Worm (Caenorhabditis elegans) whole organism, L4 larva: Measurements from ENCODE around the gene col-185.

ENCODE experiments used
- D1046.2 ChIP-seq: fragments of 200-800 bp; sonication (Bioruptor generic); IDR thresholded peaks from 2 replicates; pipeline ENCODE4 v1.3.6; 2022; ENCODE audit warnings: missing genetic modification characterization, missing compliant biosample characterization
- F26F4.8 ChIP-seq: fragments of 200-800 bp; sonication (Bioruptor generic); conservative IDR thresholded peaks from 2 replicates; pipeline ENCODE4 v1.3.6; 2022; ENCODE audit warnings: missing genetic modification characterization, missing compliant biosample characterization
- F37D6.2 ChIP-seq: sonication (generic microtip); optimal IDR thresholded peaks from 2 replicates; lab custom pipeline; 2016; ENCODE audit warnings: mild to moderate bottlenecking, missing genetic modification characterization, missing compliant biosample characterization
- F49E8.2 ChIP-seq: sonication (generic microtip); optimal IDR thresholded peaks from 2 replicates; lab custom pipeline; 2016; ENCODE audit warnings: missing compliant biosample characterization, mild to moderate bottlenecking, missing genetic modification characterization, borderline replicate concordance
- aha-1 ChIP-seq: fragments of 150-350 bp; peaks from one replicate; lab custom pipeline; 2014; ENCODE audit warnings: missing biosample characterization, missing genetic modification characterization
- aly-2 ChIP-seq: sonication (generic microtip); optimal IDR thresholded peaks from 2 replicates; lab custom pipeline; 2018; ENCODE audit warnings: missing biosample characterization, missing genetic modification characterization
- ama-1 ChIP-seq: fragments of 150-350 bp; optimal IDR thresholded peaks from 2 replicates; lab custom pipeline; 2014; ENCODE audit warnings: inconsistent platforms, mixed read lengths
- ceh-20 ChIP-seq: fragments of 200-800 bp; sonication (Bioruptor generic); IDR thresholded peaks from 2 replicates; pipeline ENCODE4 v1.3.6; 2022; ENCODE audit warnings: missing genetic modification reagents, missing genetic modification characterization, missing compliant biosample characterization
- ceh-28 ChIP-seq: fragments of 150-350 bp; optimal IDR thresholded peaks from 2 replicates; lab custom pipeline; 2014; ENCODE audit warnings: missing biosample characterization, missing genetic modification reagents, missing genetic modification characterization
- ceh-32 ChIP-seq: sonication (generic microtip); optimal IDR thresholded peaks from 2 replicates; lab custom pipeline; 2016; ENCODE audit warnings: mild to moderate bottlenecking, missing genetic modification characterization, missing compliant biosample characterization; ENCODE audit not compliant: poor library complexity
- ceh-62 ChIP-seq: sonication (generic microtip); optimal IDR thresholded peaks from 2 replicates; lab custom pipeline; 2017; ENCODE audit warnings: missing biosample characterization, missing genetic modification characterization
- ceh-82 ChIP-seq: sonication (generic microtip); optimal IDR thresholded peaks from 2 replicates; lab custom pipeline; 2017; ENCODE audit warnings: missing biosample characterization, missing genetic modification characterization
- daf-8 ChIP-seq: fragments of 200-800 bp; sonication (Bioruptor generic); IDR thresholded peaks from 2 replicates; pipeline ENCODE4 v1.3.6; 2022; ENCODE audit warnings: missing genetic modification characterization, missing compliant biosample characterization
- dmd-6 ChIP-seq: fragments of 200-800 bp; sonication (Bioruptor generic); IDR thresholded peaks from 2 replicates; pipeline ENCODE4 v1.3.6; 2022; ENCODE audit warnings: missing genetic modification reagents, missing genetic modification characterization, missing compliant biosample characterization
- dmd-8 ChIP-seq: fragments of 200-800 bp; sonication (Bioruptor generic); IDR thresholded peaks from 2 replicates; pipeline ENCODE4 v1.3.6; 2022; ENCODE audit warnings: missing genetic modification characterization, missing compliant biosample characterization
- dmd-9 ChIP-seq: fragments of 200-800 bp; sonication (Bioruptor generic); IDR thresholded peaks from 2 replicates; pipeline ENCODE4 v1.3.6; 2022; ENCODE audit warnings: missing genetic modification reagents, missing genetic modification characterization, missing compliant biosample characterization
- dpl-1 ChIP-seq: fragments of 150-350 bp; optimal IDR thresholded peaks from 2 replicates; lab custom pipeline; 2014; ENCODE audit warnings: missing biosample characterization, missing genetic modification reagents, missing genetic modification characterization
- egl-27 ChIP-seq: sonication (generic microtip); optimal IDR thresholded peaks from 3 replicates; lab custom pipeline; 2017; ENCODE audit warnings: missing biosample characterization, missing genetic modification reagents, missing genetic modification characterization
- egl-43 ChIP-seq: fragments of 200-800 bp; sonication (Bioruptor generic); IDR thresholded peaks from 2 replicates; pipeline ENCODE4 v1.3.6; 2022; ENCODE audit warnings: missing genetic modification reagents, missing genetic modification characterization, missing compliant biosample characterization
- fkh-10 ChIP-seq: fragments of 150-350 bp; optimal IDR thresholded peaks from 2 replicates; lab custom pipeline; 2014; ENCODE audit warnings: missing biosample characterization, missing genetic modification reagents, missing genetic modification characterization
- hlh-11 ChIP-seq: fragments of 200-800 bp; sonication (Bioruptor generic); optimal IDR thresholded peaks from 2 replicates; lab custom pipeline; 2018; ENCODE audit warnings: mild to moderate bottlenecking, missing genetic modification characterization, missing compliant biosample characterization
- hlh-30 ChIP-seq: sonication (generic microtip); optimal IDR thresholded peaks from 2 replicates; lab custom pipeline; 2017; ENCODE audit warnings: antibody characterized with exemption, mild to moderate bottlenecking, missing genetic modification characterization, missing compliant biosample characterization; ENCODE audit not compliant: insufficient read depth
- lin-1 ChIP-seq: fragments of 200-800 bp; sonication (Bioruptor generic); IDR thresholded peaks from 2 replicates; pipeline ENCODE4 v1.3.6; 2022; ENCODE audit warnings: missing genetic modification reagents, missing genetic modification characterization, missing compliant biosample characterization
- lin-15B ChIP-seq: fragments of 150-350 bp; sonication (generic microtip); optimal IDR thresholded peaks from 3 replicates; lab custom pipeline; 2014; ENCODE audit warnings: missing biosample characterization, missing genetic modification characterization
- mep-1 ChIP-seq: fragments of 150-350 bp; sonication (generic microtip); optimal IDR thresholded peaks from 3 replicates; lab custom pipeline; 2014; ENCODE audit warnings: missing biosample characterization, missing genetic modification characterization
- mxl-3 ChIP-seq: fragments of 200-800 bp; sonication (Bioruptor generic); optimal IDR thresholded peaks from 2 replicates; lab custom pipeline; 2018; ENCODE audit warnings: mild to moderate bottlenecking, missing genetic modification characterization, missing compliant biosample characterization
- nhr-11 ChIP-seq: fragments of 150-350 bp; optimal IDR thresholded peaks from 2 replicates; lab custom pipeline; 2014; ENCODE audit warnings: missing biosample characterization, missing genetic modification characterization
- nhr-111 ChIP-seq: fragments of 200-800 bp; sonication (Bioruptor generic); optimal IDR thresholded peaks from 2 replicates; lab custom pipeline; 2018; ENCODE audit warnings: mild to moderate bottlenecking, missing genetic modification characterization, missing compliant biosample characterization
- nhr-28 ChIP-seq: fragments of 150-350 bp; optimal IDR thresholded peaks from 2 replicates; lab custom pipeline; 2014; ENCODE audit warnings: missing biosample characterization, missing genetic modification characterization
- nhr-48 ChIP-seq: sonication (generic microtip); optimal IDR thresholded peaks from 2 replicates; lab custom pipeline; 2016; ENCODE audit warnings: mild to moderate bottlenecking, missing genetic modification characterization, missing compliant biosample characterization
- php-3 ChIP-seq: fragments of 200-800 bp; sonication (Bioruptor generic); IDR thresholded peaks from 2 replicates; pipeline ENCODE4 v1.3.6; 2022; ENCODE audit warnings: missing genetic modification reagents, missing genetic modification characterization, missing compliant biosample characterization
- pqm-1 ChIP-seq: sonication (generic microtip); optimal IDR thresholded peaks from 2 replicates; lab custom pipeline; 2017; ENCODE audit warnings: missing biosample characterization, missing genetic modification characterization
- rbr-2 ChIP-seq: sonication (generic microtip); optimal IDR thresholded peaks from 2 replicates; lab custom pipeline; 2016; ENCODE audit warnings: missing genotype, missing genetic modification characterization, missing compliant biosample characterization
- saeg-2 ChIP-seq: fragments of 200-800 bp; sonication (Bioruptor generic); IDR thresholded peaks from 2 replicates; pipeline ENCODE4 v1.3.6; 2022; ENCODE audit warnings: missing genetic modification reagents, missing genetic modification characterization, missing compliant biosample characterization
- sdz-12 ChIP-seq: fragments of 200-800 bp; sonication (Bioruptor generic); optimal IDR thresholded peaks from 2 replicates; lab custom pipeline; 2018; ENCODE audit warnings: mild to moderate bottlenecking, missing genetic modification characterization, missing compliant biosample characterization
- set-16 ChIP-seq: fragments of 200-800 bp; sonication (Bioruptor generic); IDR thresholded peaks from 2 replicates; pipeline ENCODE4 v1.3.6; 2022; ENCODE audit warnings: missing genetic modification reagents, missing genetic modification characterization, missing compliant biosample characterization
- snpc-1.2 ChIP-seq: fragments of 200-800 bp; sonication (Bioruptor generic); IDR thresholded peaks from 2 replicates; pipeline ENCODE4 v1.3.6; 2022; ENCODE audit warnings: missing genetic modification reagents, missing genetic modification characterization, missing compliant biosample characterization
- spr-1 ChIP-seq: sonication (generic microtip); optimal IDR thresholded peaks from 2 replicates; lab custom pipeline; 2016; ENCODE audit warnings: mild to moderate bottlenecking, missing genetic modification characterization, missing compliant biosample characterization
- tag-97 ChIP-seq: fragments of 200-800 bp; sonication (Bioruptor generic); IDR thresholded peaks from 2 replicates; pipeline ENCODE4 v1.3.6; 2022; ENCODE audit warnings: missing genetic modification characterization, missing compliant biosample characterization
- unc-130 ChIP-seq: sonication (generic microtip); optimal IDR thresholded peaks from 2 replicates; lab custom pipeline; 2016; ENCODE audit warnings: missing genetic modification reagents, missing genetic modification characterization, missing compliant biosample characterization
- zfp-2 ChIP-seq: sonication (generic microtip); optimal IDR thresholded peaks from 2 replicates; lab custom pipeline; 2016; ENCODE audit warnings: mild to moderate bottlenecking, missing genetic modification characterization, missing compliant biosample characterization

col-185 gene

ce11 chrX:13511796-13512195, 899 bp upstream of the col-185 start (continued):
- peak; percentile 69 for TF ChIP-seq nhr-48 (tag; lab: Kevin White, UChicago)
- TF ChIP-seq dpl-1 (GFP tag; lab: Kevin White, UChicago): peak; percentile 0
- peak; percentile 47 for TF ChIP-seq mxl-3 (GFP tag; lab: Kevin White, UChicago)
- TF ChIP-seq sdz-12 (GFP tag; lab: Kevin White, UChicago): peak; percentile 7
- no peak for TF ChIP-seq daf-8 (GFP tag; lab: Robert Waterston, UW)
- TF ChIP-seq unc-130 (GFP tag; lab: Kevin White, UChicago): peak; percentile 54
- TF ChIP-seq nhr-28: peak; percentile 39
- TF ChIP-seq snpc-1.2: peak; percentile 91
- TF ChIP-seq dmd-8 (GFP tag; lab: Robert Waterston, UW): peak; percentile 90
- TF ChIP-seq hlh-30 (tag; lab: Kevin White, UChicago): peak; percentile 27
- TF ChIP-seq ceh-62: no peak
- TF ChIP-seq lin-1 (GFP tag; lab: Robert Waterston, UW): peak; percentile 83
- no peak for TF ChIP-seq ama-1 (lab: Kevin White, UChicago)
- TF ChIP-seq aha-1 (tag; lab: Kevin White, UChicago): peak; percentile 69
- TF ChIP-seq fkh-10 (GFP tag; lab: Kevin White, UChicago): no peak
- TF ChIP-seq ceh-28 (tag; lab: Kevin White, UChicago): no peak
- peak; percentile 64 for TF ChIP-seq spr-1
- TF ChIP-seq lin-15B (tag; lab: Kevin White, UChicago): no peak
- no peak for TF ChIP-seq egl-27
- TF ChIP-seq ceh-32 (tag; lab: Kevin White, UChicago): no peak
- peak; percentile 55 for TF ChIP-seq hlh-11 (tag; lab: Kevin White, UChicago)
- peak; percentile 80 for TF ChIP-seq nhr-111 (GFP tag; lab: Kevin White, UChicago)
- peak; percentile 83; the same call in 1 of the 2 replicates for TF ChIP-seq D1046.2 (GFP tag; lab: Robert Waterston, UW)
- TF ChIP-seq saeg-2: no peak
- TF ChIP-seq ceh-20 (GFP tag; lab: Robert Waterston, UW): peak; percentile 83
- TF ChIP-seq F37D6.2 (tag; lab: Kevin White, UChicago): peak; percentile 26
- TF ChIP-seq aly-2 (tag; lab: Kevin White, UChicago): no peak
- peak; percentile 91 for TF ChIP-seq F26F4.8 (GFP tag; lab: Robert Waterston, UW)
- TF ChIP-seq php-3 (GFP tag; lab: Robert Waterston, UW): no peak

- TF ChIP-seq set-16 (peak; percentile 98), saeg-2 (no peak), daf-8 (GFP tag; lab: Robert Waterston, UW) (no peak), mep-1 (no peak), rbr-2 (tag; lab: Kevin White, UChicago) (no peak), egl-43 (GFP tag; lab: Robert Waterston, UW) (peak; percentile 65; the same call in 1 of the 2 replicates), pqm-1 (no peak), zfp-2 (no peak), tag-97 (no peak), nhr-11 (tag; lab: Kevin White, UChicago) (no peak), ceh-82 (tag; lab: Kevin White, UChicago) (no peak), dmd-9 (GFP tag; lab: Robert Waterston, UW) (no peak), dmd-6 (GFP tag; lab: Robert Waterston, UW) (no peak), F49E8.2 (tag; lab: Kevin White, UChicago) (no peak)
Measured at ce11 chrX:13510234-13510837, 561 bp downstream of the col-185 start.
